Fruit fly (Drosophila melanogaster) S2 (cell line): ENCODE results near the gene Tsr1.

Experiments used
- CG8478 ChIP-seq: fragments of >200 bp; optimal IDR thresholded peaks from 2 replicates; lab custom pipeline; 2018
- CTCF ChIP-seq, 2 experiments: fragments of >200 bp; optimal IDR thresholded peaks; 2 replicates each; lab custom pipeline; 2018

Gene Tsr1

dm6 chr3L:21334999-21335631 lies at the start of gene Tsr1:
TSS of gene Tsr1 (plus strand) at chr3L:21335215.
- TF ChIP-seq CTCF (optimal IDR thresholded peaks at IDR 0.05; lab: Kevin White, UChicago) (peak in 1 of 2 experiments; percentile 33), CG8478 (lab: Kevin White, UChicago) (no peak)

dm6 chr3L:21285639-21286338 lies 49.2 kb upstream of the Tsr1 start, which contains the start of the genes CG12974 and pzg:
TSS of gene CG12974 (minus strand) at chr3L:21285962.
TSS of gene pzg (plus strand) at chr3L:21286099.
- TF ChIP-seq CG8478 (lab: Kevin White, UChicago): no peak
- peak; percentile 88 to 90 for TF ChIP-seq CTCF (optimal IDR thresholded peaks at IDR 0.05; lab: Kevin White, UChicago)

dm6 chr3L:21290336-21290735 lies 44.7 kb upstream of the Tsr1 start:
- TF ChIP-seq CG8478 (lab: Kevin White, UChicago) (no peak), CTCF (optimal IDR thresholded peaks at IDR 0.05; lab: Kevin White, UChicago) (no peak)

dm6 chr3L:21291055-21291454 lies 44.0 kb upstream of the Tsr1 start:
- TF ChIP-seq CG8478 (lab: Kevin White, UChicago) (no peak), CTCF (optimal IDR thresholded peaks at IDR 0.05; lab: Kevin White, UChicago) (no peak)

- TF ChIP-seq CTCF (optimal IDR thresholded peaks at IDR 0.05; lab: Kevin White, UChicago) (no peak), CG8478 (lab: Kevin White, UChicago) (no peak)
Measured at dm6 chr3L:21292700-21293099, 42.3 kb upstream of the Tsr1 start, which contains the start of gene Cpr78Ca. TSS of gene Cpr78Ca (minus strand) at chr3L:21292800.

- TF ChIP-seq CG8478 (lab: Kevin White, UChicago) (no peak), CTCF (optimal IDR thresholded peaks at IDR 0.05; lab: Kevin White, UChicago) (no peak)
Measured at dm6 chr3L:21294202-21294601, 40.8 kb upstream of the Tsr1 start, which contains the start of gene Cpr78Cb. TSS of gene Cpr78Cb (plus strand) at chr3L:21294492.

- no peak for TF ChIP-seq CG8478 (lab: Kevin White, UChicago)
- TF ChIP-seq CTCF (optimal IDR thresholded peaks at IDR 0.05; lab: Kevin White, UChicago): no peak
Measured at dm6 chr3L:21297703-21298102, 37.3 kb upstream of the Tsr1 start, which contains the start of gene Edg78E. TSS of gene Edg78E (minus strand) at chr3L:21297803.

- TF ChIP-seq CG8478 (lab: Kevin White, UChicago) (no peak), CTCF (optimal IDR thresholded peaks at IDR 0.05; lab: Kevin White, UChicago) (no peak)
Measured at dm6 chr3L:21298375-21298774, 36.6 kb upstream of the Tsr1 start, which contains the start of gene CG43702. TSS of gene CG43702 (plus strand) at chr3L:21298675.

dm6 chr3L:21299203-21299602 lies 35.8 kb upstream of the Tsr1 start:
- no peak for TF ChIP-seq CTCF (optimal IDR thresholded peaks at IDR 0.05; lab: Kevin White, UChicago)
- TF ChIP-seq CG8478 (lab: Kevin White, UChicago): no peak

dm6 chr3L:21300280-21300679 lies 34.7 kb upstream of the Tsr1 start, which contains the start of gene Cpr78Cc:
TSS of gene Cpr78Cc (plus strand) at chr3L:21300580.
- no peak for TF ChIP-seq CG8478 (lab: Kevin White, UChicago)
- no peak for TF ChIP-seq CTCF (optimal IDR thresholded peaks at IDR 0.05; lab: Kevin White, UChicago)

dm6 chr3L:21301737-21302487 lies 33.1 kb upstream of the Tsr1 start:
- TF ChIP-seq CG8478 (lab: Kevin White, UChicago): no peak
- no peak for TF ChIP-seq CTCF (optimal IDR thresholded peaks at IDR 0.05; lab: Kevin White, UChicago)

- no peak for TF ChIP-seq CG8478 (lab: Kevin White, UChicago)
- no peak for TF ChIP-seq CTCF (optimal IDR thresholded peaks at IDR 0.05; lab: Kevin White, UChicago)
Measured at dm6 chr3L:21302493-21302892, 32.5 kb upstream of the Tsr1 start.

dm6 chr3L:21303659-21304058 lies 31.4 kb upstream of the Tsr1 start:
- TF ChIP-seq CG8478 (lab: Kevin White, UChicago) (no peak), CTCF (optimal IDR thresholded peaks at IDR 0.05; lab: Kevin White, UChicago) (no peak)

- TF ChIP-seq CTCF (optimal IDR thresholded peaks at IDR 0.05; lab: Kevin White, UChicago): no peak
- no peak for TF ChIP-seq CG8478 (lab: Kevin White, UChicago)
Measured at dm6 chr3L:21304400-21304799, 30.6 kb upstream of the Tsr1 start, which contains the start of the genes CG11309 and CG7632. TSS of gene CG11309 (minus strand) at chr3L:21304658. TSS of gene CG7632 (plus strand) at chr3L:21304697.
